Fruit fly (Drosophila melanogaster): ENCODE data around the gene CG33290.

Gene CG33290

DNA sequence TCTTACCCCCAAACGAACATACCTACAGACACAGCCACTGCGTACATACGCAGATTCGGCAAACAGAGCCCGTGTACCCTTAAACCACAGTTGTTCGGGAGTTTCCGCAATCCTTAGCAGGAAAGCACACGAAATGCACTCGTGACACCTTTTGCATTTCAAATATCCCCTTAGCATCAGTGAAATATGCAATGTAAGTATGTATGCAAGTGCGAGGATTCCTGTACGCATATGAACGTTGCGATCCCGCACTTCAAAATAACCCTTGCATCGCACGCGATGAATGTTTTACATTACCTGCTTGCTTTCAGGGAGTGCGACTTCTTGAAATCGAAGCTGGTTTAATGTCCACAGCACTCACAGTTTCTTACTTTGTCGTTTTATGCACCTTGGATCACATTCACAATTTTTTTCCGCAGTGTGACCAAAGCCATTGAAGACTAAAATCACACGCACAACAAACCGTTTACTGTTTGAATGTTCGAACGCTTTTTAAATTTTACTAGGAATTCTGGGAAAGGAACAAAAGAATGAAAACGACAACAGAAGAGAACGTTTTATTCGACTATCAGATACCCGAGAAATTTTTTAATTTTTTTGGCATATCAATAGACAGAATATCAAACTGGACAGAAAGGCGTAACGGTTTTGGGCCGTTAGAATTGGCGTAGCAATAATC is 8.8 kb upstream of the CG33290 start, which contains the start of gene Mkrn1 (continued):
- TF ChIP-seq Usf (GFP tag; optimal IDR thresholded peaks at IDR 0.05) (no peak), odd (GFP tag; optimal IDR thresholded peaks at IDR 0.05) (no peak), Blimp-1 (GFP tag; optimal IDR thresholded peaks at IDR 0.05) (no peak), ro (GFP tag; IDR thresholded peaks at IDR 0.05) (no peak), lov (optimal IDR thresholded peaks at IDR 0.05) (no peak), lov (GFP tag; IDR thresholded peaks at IDR 0.05) (no peak), Bteb2 (GFP tag; optimal IDR thresholded peaks at IDR 0.05) (no peak), CG3847 (GFP tag; IDR thresholded peaks at IDR 0.05) (no peak), Awh (GFP tag; IDR thresholded peaks at IDR 0.05) (no peak), wdn (GFP tag; IDR thresholded peaks at IDR 0.05) (no peak), Spps (tag; optimal IDR thresholded peaks at IDR 0.05) (no peak), CG9932 (GFP tag; IDR thresholded peaks at IDR 0.05) (no peak), bbx (GFP tag; IDR thresholded peaks at IDR 0.05; ENCODE audit: partially characterized antibody) (peak; percentile 77), Atf3 (GFP tag; optimal IDR thresholded peaks at IDR 0.05) (no peak), vvl (GFP tag; IDR thresholded peaks at IDR 0.05) (no peak), Ets97D (GFP tag; optimal IDR thresholded peaks at IDR 0.05) (peak; percentile 31), CG17186 (GFP tag; optimal IDR thresholded peaks at IDR 0.05) (peak; percentile 40), CG14965 (GFP tag; optimal IDR thresholded peaks at IDR 0.05; ENCODE audit: borderline replicate concordance) (no peak), CG1603 (tag; optimal IDR thresholded peaks at IDR 0.05) (peak; percentile 94), GATAe (GFP tag; conservative IDR thresholded peaks at IDR 0.05) (no peak), CG7987 (GFP tag; optimal IDR thresholded peaks at IDR 0.05) (no peak), Rx (GFP tag; IDR thresholded peaks at IDR 0.05) (no peak), Atf-2 (GFP tag; optimal IDR thresholded peaks at IDR 0.05) (no peak), CG14860 (GFP tag; IDR thresholded peaks at IDR 0.05; ENCODE audit: partially characterized antibody) (peak; percentile 97), dati (GFP tag; IDR thresholded peaks at IDR 0.05) (no peak), zf30C (GFP tag; optimal IDR thresholded peaks at IDR 0.05) (no peak), sc (optimal IDR thresholded peaks at IDR 0.05) (no peak), sc (GFP tag; optimal IDR thresholded peaks at IDR 0.05) (no peak), CG14667 (GFP tag; IDR thresholded peaks at IDR 0.05) (no peak; the same call in 1 of the 2 replicates), HLH4C (GFP tag; IDR thresholded peaks at IDR 0.05; ENCODE audit: partially characterized antibody) (peak; percentile 97), Adf1 (GFP tag; IDR thresholded peaks at IDR 0.05) (no peak), CG2199 (GFP tag; IDR thresholded peaks at IDR 0.05) (no peak), Hey (tag; optimal IDR thresholded peaks at IDR 0.05) (no peak), pb (GFP tag; optimal IDR thresholded peaks at IDR 0.05) (no peak), CG3726 (GFP tag; IDR thresholded peaks at IDR 0.05) (no peak), CG4730 (GFP tag; IDR thresholded peaks at IDR 0.05) (no peak), pan (optimal IDR thresholded peaks at IDR 0.05) (no peak), pan (GFP tag; optimal IDR thresholded peaks at IDR 0.05 in 1 of 2, IDR thresholded peaks at IDR 0.05 in 1 of 2) (no peak), Dbx (GFP tag; IDR thresholded peaks at IDR 0.05) (no peak), Fer2 (tag; optimal IDR thresholded peaks at IDR 0.05) (no peak), Vsx1 (GFP tag; optimal IDR thresholded peaks at IDR 0.05) (no peak), CG13123 (GFP tag; optimal IDR thresholded peaks at IDR 0.05) (no peak), Lhr (GFP tag; optimal IDR thresholded peaks at IDR 0.05) (peak; percentile 70), CG6272 (GFP tag; IDR thresholded peaks at IDR 0.05) (no peak), CG8924 (tag; optimal IDR thresholded peaks at IDR 0.05) (no peak), CG6791 (GFP tag; IDR thresholded peaks at IDR 0.05; ENCODE audit: partially characterized antibody) (peak; percentile 94), ind (GFP tag; optimal IDR thresholded peaks at IDR 0.05) (no peak), CG32532 (GFP tag; IDR thresholded peaks at IDR 0.05) (no peak), Hr78 (GFP tag; optimal IDR thresholded peaks at IDR 0.05) (no peak), Poxn (GFP tag; IDR thresholded peaks at IDR 0.05) (no peak), CG6765 (GFP tag; optimal IDR thresholded peaks at IDR 0.05) (no peak), tgo (GFP tag; IDR thresholded peaks at IDR 0.05) (no peak)

All from whole organism, embryonic.